Fruit fly (Drosophila melanogaster) whole organism, embryonic: ENCODE data around the gene CG15337.
A peak's percentile ranks its signal among the peaks of the same experiment; 100 is the strongest.

Experiments used
- Antp ChIP-seq: fragments of 200-800 bp; sonication (Bioruptor generic); optimal IDR thresholded peaks from 3 replicates; lab custom pipeline; 2016; ENCODE audit warnings: missing biosample characterization, missing genetic modification characterization
- Atf-2 ChIP-seq: fragments of 200-800 bp; sonication (Bioruptor generic); optimal IDR thresholded peaks from 2 replicates; lab custom pipeline; 2016; ENCODE audit warnings: missing biosample characterization, missing genetic modification characterization
- B-H1 ChIP-seq: fragments of 200-800 bp; sonication (Bioruptor generic); IDR thresholded peaks from 3 replicates; pipeline ENCODE4 v1.3.6; 2022; ENCODE audit warnings: missing biosample characterization, missing genetic modification characterization
- B-H2 ChIP-seq: fragments of 200-800 bp; sonication (Bioruptor generic); optimal IDR thresholded peaks from 2 replicates; lab custom pipeline; 2018; ENCODE audit warnings: missing biosample characterization, mild to moderate bottlenecking, missing genetic modification characterization
- CG12659 ChIP-seq: fragments of 200-800 bp; sonication (Bioruptor generic); optimal IDR thresholded peaks from 3 replicates; lab custom pipeline; 2017; ENCODE audit warnings: mild to moderate bottlenecking, missing biosample characterization, missing genetic modification reagents, missing genetic modification characterization
- CG12942 ChIP-seq: fragments of 200-800 bp; sonication (Bioruptor generic); optimal IDR thresholded peaks from 3 replicates; lab custom pipeline; 2016; ENCODE audit warnings: missing biosample characterization, missing genetic modification characterization
- CG13894 ChIP-seq: fragments of 200-800 bp; sonication (Bioruptor generic); optimal IDR thresholded peaks from 3 replicates; lab custom pipeline; 2018; ENCODE audit warnings: missing biosample characterization, mild to moderate bottlenecking, missing genetic modification characterization, moderate library complexity
- CG14050 ChIP-seq: fragments of 200-800 bp; sonication (Bioruptor generic); IDR thresholded peaks from 3 replicates; pipeline ENCODE4 v1.3.6; 2022; ENCODE audit warnings: missing biosample characterization, missing genetic modification characterization
- CG14667 ChIP-seq: fragments of 200-800 bp; sonication (Bioruptor generic); IDR thresholded peaks from 2 replicates; pipeline ENCODE4 v1.3.6; 2022; ENCODE audit warnings: missing biosample characterization, missing genetic modification characterization
- CG1647 ChIP-seq: fragments of 200-800 bp; sonication (Bioruptor generic); optimal IDR thresholded peaks from 3 replicates; lab custom pipeline; 2016; ENCODE audit warnings: missing biosample characterization, missing genetic modification characterization
- CG17328 ChIP-seq: fragments of 200-800 bp; sonication (Bioruptor generic); IDR thresholded peaks from 2 replicates; pipeline ENCODE4 v1.3.6; 2022; ENCODE audit warnings: missing biosample characterization, missing genetic modification characterization
- CG18011 ChIP-seq: fragments of 200-800 bp; sonication (Bioruptor generic); optimal IDR thresholded peaks from 2 replicates; lab custom pipeline; 2017; ENCODE audit warnings: missing biosample characterization, missing genetic modification characterization, mild to moderate bottlenecking, moderate library complexity, missing genotype
- CG18599 ChIP-seq: fragments of 200-800 bp; sonication (Bioruptor generic); optimal IDR thresholded peaks from 3 replicates; lab custom pipeline; 2017; ENCODE audit warnings: missing biosample characterization, missing genetic modification characterization, mild to moderate bottlenecking, moderate library complexity, missing genetic modification reagents
- CG2889 ChIP-seq: fragments of 200-800 bp; sonication (Bioruptor generic); IDR thresholded peaks from 3 replicates; pipeline ENCODE4 v1.3.6; 2022; ENCODE audit warnings: missing biosample characterization, missing genetic modification characterization
- CG31441 ChIP-seq: fragments of 200-800 bp; sonication (Bioruptor generic); IDR thresholded peaks from 2 replicates; pipeline ENCODE4 v1.3.6; 2022; ENCODE audit warnings: missing biosample characterization, missing genetic modification characterization
- CG32772 ChIP-seq: fragments of 200-800 bp; sonication (Bioruptor generic); IDR thresholded peaks from 2 replicates; pipeline ENCODE4 v1.3.6; 2022; ENCODE audit warnings: missing biosample characterization, missing genetic modification characterization
- CG34376 ChIP-seq: fragments of 200-800 bp; sonication (Bioruptor generic); optimal IDR thresholded peaks from 2 replicates; lab custom pipeline; 2018; ENCODE audit warnings: missing biosample characterization, mild to moderate bottlenecking, missing genetic modification characterization
- CG3995 ChIP-seq: fragments of 200-800 bp; sonication (Bioruptor generic); optimal IDR thresholded peaks from 3 replicates; lab custom pipeline; 2016; ENCODE audit warnings: missing biosample characterization, missing genetic modification characterization
- CG5953 ChIP-seq: fragments of 200-800 bp; sonication (Bioruptor generic); IDR thresholded peaks from 2 replicates; pipeline ENCODE4 v1.3.6; 2022; ENCODE audit warnings: missing biosample characterization, missing genetic modification characterization
- CG9437 ChIP-seq: fragments of 200-800 bp; sonication (Bioruptor generic); optimal IDR thresholded peaks from 2 replicates; lab custom pipeline; 2018; ENCODE audit warnings: missing biosample characterization, mild to moderate bottlenecking, missing genetic modification characterization
- CG9609 ChIP-seq: fragments of 200-800 bp; sonication (Bioruptor generic); optimal IDR thresholded peaks from 3 replicates; lab custom pipeline; 2016; ENCODE audit warnings: missing biosample characterization, missing genetic modification characterization
- CTCF ChIP-seq: fragments of 200-800 bp; sonication (Bioruptor generic); optimal IDR thresholded peaks from 2 replicates; lab custom pipeline; 2017; ENCODE audit warnings: missing biosample characterization, mild to moderate bottlenecking, missing genetic modification characterization, moderate library complexity
- Chrac-16 ChIP-seq: fragments of 200-800 bp; sonication (Bioruptor generic); optimal IDR thresholded peaks from 3 replicates; lab custom pipeline; 2016; ENCODE audit warnings: missing biosample characterization, missing genetic modification characterization
- Doc2 ChIP-seq: fragments of 200-800 bp; sonication (Bioruptor generic); IDR thresholded peaks from 2 replicates; pipeline ENCODE4 v1.3.6; 2022; ENCODE audit warnings: missing biosample characterization, missing genetic modification characterization
- Ets97D ChIP-seq: fragments of 200-800 bp; sonication (Bioruptor generic); optimal IDR thresholded peaks from 3 replicates; lab custom pipeline; 2016; ENCODE audit warnings: missing biosample characterization, missing genetic modification characterization
- GATAe ChIP-seq: fragments of 200-800 bp; sonication (Bioruptor generic); conservative IDR thresholded peaks from 2 replicates; pipeline ENCODE4 v1.3.6; 2022; ENCODE audit warnings: missing biosample characterization, missing genetic modification characterization
- HLH3B ChIP-seq: fragments of 200-800 bp; sonication (Bioruptor generic); IDR thresholded peaks from 2 replicates; pipeline ENCODE4 v1.3.6; 2022; ENCODE audit warnings: missing biosample characterization, missing genetic modification characterization
- HLH54F ChIP-seq: fragments of 200-800 bp; sonication (Bioruptor generic); optimal IDR thresholded peaks from 3 replicates; lab custom pipeline; 2016; ENCODE audit warnings: missing biosample characterization, missing genetic modification characterization
- Hr39 ChIP-seq: fragments of >200 bp; optimal IDR thresholded peaks from 2 replicates; lab custom pipeline; 2017
- NC2α ChIP-seq: fragments of 200-800 bp; sonication (Bioruptor generic); optimal IDR thresholded peaks from 2 replicates; lab custom pipeline; 2016; ENCODE audit warnings: missing biosample characterization, missing genetic modification characterization
- NC2β ChIP-seq: fragments of 200-800 bp; sonication (Bioruptor generic); optimal IDR thresholded peaks from 2 replicates; lab custom pipeline; 2016; ENCODE audit warnings: missing biosample characterization, missing genetic modification characterization
- Pdp1 ChIP-seq, 2 experiments: fragments of 200-800 bp; sonication (Bioruptor generic); optimal IDR thresholded peaks; 3 replicates each; lab custom pipeline; 2016; ENCODE audit warnings: missing biosample characterization in 2 of 2, missing genetic modification characterization in 2 of 2, mild to moderate bottlenecking in 1 of 2, moderate library complexity in 1 of 2
- Six4 ChIP-seq: fragments of 200-800 bp; sonication (Bioruptor generic); optimal IDR thresholded peaks from 2 replicates; lab custom pipeline; 2016; ENCODE audit warnings: missing biosample characterization, missing genetic modification characterization
- Sry-β ChIP-seq: fragments of 200-800 bp; sonication (Bioruptor generic); optimal IDR thresholded peaks from 2 replicates; lab custom pipeline; 2018; ENCODE audit warnings: missing biosample characterization, mild to moderate bottlenecking, missing genetic modification characterization, moderate library complexity
- chn ChIP-seq: fragments of 200-800 bp; sonication (Bioruptor generic); optimal IDR thresholded peaks from 2 replicates; lab custom pipeline; 2016; ENCODE audit warnings: missing biosample characterization, missing genetic modification characterization
- crc ChIP-seq: fragments of 200-800 bp; sonication (Bioruptor generic); optimal IDR thresholded peaks from 2 replicates; lab custom pipeline; 2016; ENCODE audit warnings: missing biosample characterization, missing genetic modification characterization
- croc ChIP-seq: fragments of 200-800 bp; sonication (Bioruptor generic); conservative IDR thresholded peaks from 3 replicates; pipeline ENCODE4 v1.3.6; 2022; ENCODE audit warnings: missing biosample characterization, missing genetic modification characterization
- fu2 ChIP-seq: fragments of 200-800 bp; sonication (Bioruptor generic); optimal IDR thresholded peaks from 2 replicates; lab custom pipeline; 2016; ENCODE audit warnings: missing biosample characterization, missing genetic modification characterization
- gem ChIP-seq: fragments of 200-800 bp; sonication (Bioruptor generic); optimal IDR thresholded peaks from 2 replicates; lab custom pipeline; 2019; ENCODE audit warnings: missing biosample characterization, mild to moderate bottlenecking, missing genetic modification characterization, moderate library complexity
- gsb-n ChIP-seq: fragments of 200-800 bp; sonication (Bioruptor generic); optimal IDR thresholded peaks from 3 replicates; lab custom pipeline; 2018; ENCODE audit warnings: missing biosample characterization, mild to moderate bottlenecking, missing genetic modification characterization
- ham ChIP-seq: fragments of 200-800 bp; sonication (Bioruptor generic); IDR thresholded peaks from 2 replicates; pipeline ENCODE4 v1.3.6; 2022; ENCODE audit warnings: missing biosample characterization, missing genetic modification characterization
- lbe ChIP-seq: fragments of 200-800 bp; sonication (Bioruptor generic); optimal IDR thresholded peaks from 2 replicates; lab custom pipeline; 2016; ENCODE audit warnings: missing biosample characterization, mild to moderate bottlenecking, missing genetic modification characterization
- org-1 ChIP-seq: fragments of 200-800 bp; sonication (Bioruptor generic); optimal IDR thresholded peaks from 2 replicates; lab custom pipeline; 2017; ENCODE audit warnings: missing biosample characterization, missing genetic modification characterization
- pfk ChIP-seq: fragments of 200-800 bp; sonication (Bioruptor generic); optimal IDR thresholded peaks from 2 replicates; lab custom pipeline; 2018; ENCODE audit warnings: missing biosample characterization, mild to moderate bottlenecking, missing genetic modification characterization, moderate library complexity
- pzg ChIP-seq: fragments of 200-800 bp; sonication (Bioruptor generic); optimal IDR thresholded peaks from 3 replicates; lab custom pipeline; 2018; ENCODE audit warnings: missing biosample characterization, mild to moderate bottlenecking, missing genetic modification characterization, moderate library complexity
- run ChIP-seq: fragments of 200-800 bp; sonication (Bioruptor generic); optimal IDR thresholded peaks from 3 replicates; lab custom pipeline; 2018; ENCODE audit warnings: missing biosample characterization, mild to moderate bottlenecking, missing genetic modification characterization
- sna ChIP-seq: fragments of 200-800 bp; sonication (Bioruptor generic); IDR thresholded peaks from 2 replicates; pipeline ENCODE4 v1.3.6; 2022; ENCODE audit warnings: missing biosample characterization, missing genetic modification characterization; ENCODE audit not compliant: partially characterized antibody
- tin ChIP-seq: fragments of 200-800 bp; sonication (Bioruptor generic); optimal IDR thresholded peaks from 3 replicates; lab custom pipeline; 2016; ENCODE audit warnings: missing biosample characterization, missing genetic modification characterization
- tll ChIP-seq, 2 experiments: fragments of 200-800 bp in 1 of 2; fragments of >200 bp in 1 of 2; sonication (Bioruptor generic) in 1 of 2; optimal IDR thresholded peaks; 2 replicates each; lab custom pipeline; 2017 to 2019; ENCODE audit warnings: missing biosample characterization in 2 of 2, missing genetic modification characterization in 2 of 2, mild to moderate bottlenecking in 1 of 2, moderate library complexity in 1 of 2
- tna ChIP-seq: fragments of 200-800 bp; sonication (Bioruptor generic); IDR thresholded peaks from 2 replicates; pipeline ENCODE4 v1.3.6; 2022; ENCODE audit warnings: missing biosample characterization, missing genetic modification characterization; ENCODE audit not compliant: partially characterized antibody
- trh ChIP-seq: fragments of 200-800 bp; sonication (Bioruptor generic); optimal IDR thresholded peaks from 2 replicates; lab custom pipeline; 2016; ENCODE audit warnings: missing biosample characterization, missing genetic modification characterization
- yki ChIP-seq: fragments of >200 bp; optimal IDR thresholded peaks from 3 replicates; lab custom pipeline; 2018

The CG15337 gene

DNA sequence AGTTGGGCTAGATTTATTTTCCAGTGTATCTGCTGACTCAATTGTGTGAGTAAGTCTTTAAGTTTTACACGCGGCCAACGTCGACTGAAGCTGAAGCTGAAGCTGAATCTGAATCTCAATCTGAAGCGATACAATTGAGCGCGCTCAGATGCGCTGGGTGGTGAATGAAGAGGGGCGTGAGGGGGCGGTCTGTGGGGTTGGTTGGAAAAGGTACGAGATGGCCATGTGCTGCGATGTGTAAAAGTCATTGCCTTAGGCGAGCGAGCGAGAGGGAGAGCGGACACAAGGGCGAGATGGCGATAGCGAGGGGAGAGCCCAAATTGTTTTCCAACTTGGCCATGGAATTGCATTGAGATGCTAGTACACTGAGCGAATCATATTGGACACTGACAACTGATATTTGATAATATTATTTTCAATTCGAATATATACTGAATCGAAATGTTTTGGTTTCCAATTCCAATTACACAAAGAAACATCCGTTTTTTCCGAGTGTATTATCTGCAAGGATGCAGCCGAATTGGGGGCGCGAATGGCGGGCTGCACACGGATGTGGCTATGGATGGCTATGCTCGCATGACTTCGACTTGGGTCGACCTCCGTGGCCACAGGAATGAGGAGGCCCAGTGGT is 36.9 kb downstream of the CG15337 start (continued):
- TF ChIP-seq Ets97D (GFP tag; lab: Kevin White, UChicago), result no peak
- TF ChIP-seq CG14050, result peak; percentile 50; the same call in 2 of the 3 replicates
- TF ChIP-seq tll (GFP tag; optimal IDR thresholded peaks at IDR 0.05; lab: Kevin White, UChicago), result no peak
- no peak for TF ChIP-seq CG12659
- TF ChIP-seq CG34376 (GFP tag; lab: Kevin White, UChicago), result no peak
- TF ChIP-seq trh (GFP tag; lab: Kevin White, UChicago), result peak; percentile 11
- peak; percentile 44 for TF ChIP-seq chn
- TF ChIP-seq CG14667 (GFP tag; lab: Robert Waterston, UW), result peak; percentile 44; the same call in 1 of the 2 replicates
- TF ChIP-seq CG17328, result peak; percentile 63
- no peak for TF ChIP-seq Chrac-16
- TF ChIP-seq HLH54F (GFP tag; lab: Kevin White, UChicago), result peak; percentile 15
- peak; percentile 31; the same call in 1 of the 3 replicates for TF ChIP-seq B-H1 (GFP tag; lab: Robert Waterston, UW)
- TF ChIP-seq ham (GFP tag; lab: Robert Waterston, UW), result no peak
- peak; percentile 65 for TF ChIP-seq HLH3B (GFP tag; lab: Robert Waterston, UW)
- TF ChIP-seq Antp, result no peak
- TF ChIP-seq CG12942, result no peak
- no peak for TF ChIP-seq Atf-2
- no peak for TF ChIP-seq NC2β (GFP tag; lab: Kevin White, UChicago)
- TF ChIP-seq CG1647 (GFP tag; lab: Kevin White, UChicago), result no peak
- 0 out of 2 replicates have a peak, but pooled peaks have one; percentile 7 for TF ChIP-seq Doc2
- peak; percentile 54; the same call in 1 of the 2 replicates for TF ChIP-seq CG32772 (GFP tag; lab: Robert Waterston, UW)
- TF ChIP-seq GATAe, result no peak
- no peak for TF ChIP-seq Hr39 (lab: Kevin White, UChicago)
- TF ChIP-seq gem (tag; lab: Kevin White, UChicago), result peak; percentile 56
- no peak for TF ChIP-seq tna (GFP tag; lab: Robert Waterston, UW)
- TF ChIP-seq run, result no peak
- TF ChIP-seq yki (lab: Kevin White, UChicago), result no peak
- peak; percentile 33 for TF ChIP-seq tin
- TF ChIP-seq NC2α (GFP tag; lab: Kevin White, UChicago), result no peak
- TF ChIP-seq CG5953, result peak; percentile 68
- TF ChIP-seq croc (GFP tag; lab: Robert Waterston, UW), result peak; percentile 34; the same call in 2 of the 3 replicates
- TF ChIP-seq CG31441 (GFP tag; lab: Robert Waterston, UW), result peak; percentile 55; the same call in 1 of the 2 replicates
- TF ChIP-seq CG9609 (GFP tag; lab: Kevin White, UChicago), result no peak
- TF ChIP-seq lbe, result peak; percentile 32
- TF ChIP-seq org-1 (GFP tag; lab: Kevin White, UChicago), result peak; percentile 6
- no peak for TF ChIP-seq gsb-n (tag; lab: Kevin White, UChicago)
- no peak for TF ChIP-seq CTCF (GFP tag; lab: Kevin White, UChicago)
- no peak for TF ChIP-seq sna (GFP tag; lab: Robert Waterston, UW)
- no peak for TF ChIP-seq CG9437 (GFP tag; lab: Kevin White, UChicago)
- TF ChIP-seq CG3995, result no peak
- TF ChIP-seq CG18599 (GFP tag; lab: Kevin White, UChicago), result no peak
- TF ChIP-seq CG18011, result no peak
- no peak for TF ChIP-seq B-H2 (GFP tag; lab: Kevin White, UChicago)
- no peak for TF ChIP-seq pzg (GFP tag; lab: Kevin White, UChicago)
- no peak for TF ChIP-seq Six4
- peak; percentile 19; the same call in 1 of the 3 replicates for TF ChIP-seq CG2889 (GFP tag; lab: Robert Waterston, UW)
- TF ChIP-seq crc, result no peak
- TF ChIP-seq pfk (GFP tag; lab: Kevin White, UChicago), result no peak
- TF ChIP-seq fu2 (GFP tag; lab: Kevin White, UChicago), result no peak
- TF ChIP-seq Sry-β, result no peak
- peak; percentile 25 to 38 for TF ChIP-seq Pdp1 (GFP tag; optimal IDR thresholded peaks at IDR 0.05; lab: Kevin White, UChicago)
- TF ChIP-seq CG13894 (tag; lab: Kevin White, UChicago), result no peak
